Worm (Caenorhabditis elegans) whole organism, L4/young adult: Measurements from ENCODE around the gene bath-45.
"Not testable (repeated sequence)": the region's sequence is repeated elsewhere in the genome, so short reads cannot be mapped to it uniquely, and the experiment has no call there.

ENCODE experiments used
- W03F9.2 ChIP-seq: fragments of 150-350 bp; optimal IDR thresholded peaks from 2 replicates; lab custom pipeline; 2014; ENCODE audit warnings: missing biosample characterization, missing genetic modification characterization
- dao-5 ChIP-seq: sonication (generic microtip); optimal IDR thresholded peaks from 2 replicates; lab custom pipeline; 2016; ENCODE audit warnings: missing genotype, missing genetic modification characterization, moderate library complexity, missing compliant biosample characterization
- him-1 ChIP-seq: sonication (generic microtip); optimal IDR thresholded peaks from 2 replicates; lab custom pipeline; 2016; ENCODE audit warnings: missing genotype, missing genetic modification reagents, missing genetic modification characterization, missing compliant biosample characterization

The bath-45 gene

DNA sequence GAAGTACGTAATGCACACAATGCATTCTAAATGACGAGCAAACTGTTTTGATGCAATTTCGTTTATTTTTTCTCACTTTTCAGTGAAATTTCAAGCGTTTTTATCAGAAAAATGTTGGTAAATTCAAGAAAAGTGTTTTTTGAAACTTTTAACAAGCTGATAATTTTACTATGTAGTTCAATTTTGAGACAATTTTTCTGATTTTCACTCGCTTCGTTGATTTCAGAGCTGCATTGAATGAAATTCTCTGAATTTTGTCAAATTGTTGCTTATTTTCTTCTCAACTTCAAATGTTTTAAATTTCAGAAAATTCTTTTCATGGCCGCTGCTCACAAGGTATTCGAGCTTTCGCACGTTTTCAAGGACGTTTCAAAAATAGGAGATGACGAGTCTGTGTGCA, at the start of gene bath-45:
Gene bath-45 (plus strand): TSS at position 301 of the 400 bp plus-strand sequence.
- TF ChIP-seq W03F9.2 (no peak), him-1 (no peak), dao-5 (tag; lab: Kevin White, UChicago) (no peak)

DNA sequence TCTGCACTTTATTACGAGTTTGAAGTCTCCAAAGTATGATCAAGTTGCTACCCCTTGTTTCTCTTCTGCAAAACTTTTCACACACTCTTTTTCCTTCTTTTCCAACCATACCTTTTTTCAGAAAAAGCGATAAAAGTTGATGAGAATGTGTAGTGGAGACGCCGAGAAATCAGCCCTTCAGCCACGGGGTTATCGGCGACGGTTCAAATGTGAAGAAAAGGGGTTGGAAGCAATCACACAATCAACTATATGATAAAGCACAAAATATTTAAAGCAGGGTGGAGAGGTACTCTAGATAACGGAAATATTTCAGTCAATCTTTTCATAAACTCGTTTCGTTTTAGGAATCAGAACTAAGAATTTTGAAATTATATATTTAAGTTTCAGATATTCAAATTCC, 49.7 kb upstream of the bath-45 start, which contains the start of gene F42G4.5:
Gene F42G4.5 (plus strand): TSS at position 379 of the 400 bp plus-strand sequence.
- TF ChIP-seq W03F9.2: no peak
- TF ChIP-seq dao-5 (tag; lab: Kevin White, UChicago): no peak
- no peak for TF ChIP-seq him-1

- TF ChIP-seq him-1 (no peak), dao-5 (tag; lab: Kevin White, UChicago) (no peak), W03F9.2 (no peak)
Measured at ce11 chrII:13073742-13074141, 49.1 kb upstream of the bath-45 start.

DNA sequence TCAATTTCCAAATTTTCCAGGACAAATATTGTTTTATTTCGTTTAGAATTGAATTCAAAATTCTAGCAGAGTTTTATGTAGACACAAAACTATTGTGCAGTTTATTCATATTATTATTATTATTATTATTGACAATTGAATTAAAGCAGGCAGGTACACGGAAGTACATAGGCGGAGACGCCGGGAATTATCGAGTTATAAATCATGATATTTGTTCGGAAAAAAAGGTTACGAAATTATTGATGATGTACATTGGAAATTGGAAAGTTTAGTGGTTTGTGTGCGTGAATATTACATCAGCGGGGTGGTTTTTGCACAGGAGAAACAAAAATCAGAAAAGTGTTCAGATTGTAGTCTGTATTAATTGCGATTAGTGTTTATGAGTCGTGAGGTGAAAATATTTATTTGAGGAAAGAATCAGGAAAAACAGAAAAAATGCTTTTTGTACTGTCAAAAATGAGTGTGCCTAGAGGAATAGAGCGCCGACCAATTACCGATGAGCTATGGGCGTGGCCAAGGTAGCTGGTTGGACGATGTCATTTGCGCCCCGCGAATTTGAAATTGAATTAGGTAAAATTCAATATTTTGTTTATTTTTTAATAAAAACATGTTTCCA, 46.4 kb upstream of the bath-45 start:
- no peak for TF ChIP-seq dao-5 (tag; lab: Kevin White, UChicago)
- TF ChIP-seq W03F9.2: no peak
- no peak for TF ChIP-seq him-1

DNA sequence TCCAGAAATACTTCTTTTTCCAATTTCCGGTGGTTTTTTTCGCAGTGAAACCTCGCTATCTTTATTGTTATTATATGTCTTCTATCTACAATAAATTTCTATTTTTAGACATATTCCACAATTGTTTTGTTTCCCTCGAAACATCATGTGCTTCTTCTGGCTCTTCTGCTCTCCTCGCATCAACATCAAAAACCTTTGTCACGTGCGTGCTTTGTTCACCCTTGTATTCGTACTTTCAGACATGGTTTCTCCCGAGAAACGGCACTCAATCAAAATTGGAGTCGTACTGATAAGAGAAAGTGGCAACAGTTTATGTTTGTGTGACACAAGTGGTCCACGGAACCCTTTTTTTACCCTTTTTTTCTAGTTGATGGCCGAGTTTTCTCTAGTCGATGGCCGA, 45.1 kb upstream of the bath-45 start:
- no peak for TF ChIP-seq dao-5 (tag; lab: Kevin White, UChicago)
- TF ChIP-seq W03F9.2: no peak
- no peak for TF ChIP-seq him-1

DNA sequence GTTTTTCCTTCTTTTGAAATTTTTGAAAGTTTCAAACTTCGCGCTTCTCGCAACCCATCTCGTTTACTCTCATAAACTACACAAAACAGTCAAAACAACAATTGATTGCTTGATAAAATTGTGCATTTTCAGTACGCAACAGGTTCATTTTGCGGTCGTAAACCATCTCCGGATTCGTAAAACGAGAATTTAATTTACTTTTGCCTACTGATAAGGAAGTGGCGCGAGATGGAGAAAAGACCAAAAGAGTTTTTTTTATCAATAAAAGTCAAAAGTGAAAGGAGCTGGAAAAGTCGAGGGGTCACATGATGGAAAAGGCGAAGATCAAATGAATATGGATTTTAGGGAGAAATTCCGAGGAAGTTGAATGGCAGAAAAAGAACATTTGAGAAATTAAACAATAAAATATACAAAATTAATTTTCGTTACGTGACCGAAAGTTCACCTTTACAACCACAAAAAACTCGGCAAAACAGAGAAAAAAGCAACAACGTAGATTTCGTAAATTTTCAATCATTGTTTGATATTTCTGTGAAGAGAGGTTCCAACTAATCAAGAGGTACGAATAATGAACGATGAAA, 43.9 kb upstream of the bath-45 start, which contains the start of gene F42G4.6:
Gene F42G4.6 (plus strand): TSS at position 531 of the 581 bp plus-strand sequence.
- TF ChIP-seq him-1 (no peak), W03F9.2 (no peak), dao-5 (tag; lab: Kevin White, UChicago) (no peak)

DNA sequence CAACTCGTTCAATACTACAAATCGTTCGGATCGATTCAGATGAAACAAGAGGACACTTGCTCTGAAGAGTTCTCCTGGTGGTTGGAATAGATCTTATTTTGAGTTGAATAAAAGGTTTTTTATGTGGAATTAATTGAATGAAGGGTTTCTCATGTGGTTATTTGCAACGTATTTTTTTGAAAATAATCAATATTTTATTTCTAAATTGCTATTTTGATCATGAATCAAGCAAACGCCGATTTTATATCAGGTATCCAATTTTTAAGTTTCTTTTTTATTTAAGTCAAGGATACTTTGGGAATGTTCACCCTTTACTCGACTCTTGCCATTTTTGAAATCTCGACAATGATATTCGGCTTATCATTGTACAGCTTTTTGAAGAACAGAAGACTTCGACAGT, 42.2 kb upstream of the bath-45 start, which contains the start of gene Y81G3A.2:
Gene Y81G3A.2 (plus strand): TSS at position 301 of the 400 bp plus-strand sequence.
- TF ChIP-seq dao-5 (tag; lab: Kevin White, UChicago); him-1; W03F9.2: not testable (repeated sequence)

- not testable (repeated sequence) for TF ChIP-seq dao-5 (tag; lab: Kevin White, UChicago); him-1; W03F9.2
Measured at ce11 chrII:13082403-13082802, 40.4 kb upstream of the bath-45 start, which contains the start of gene Y81G3A.6. Gene Y81G3A.6 (minus strand): TSS chrII:13082503.

DNA sequence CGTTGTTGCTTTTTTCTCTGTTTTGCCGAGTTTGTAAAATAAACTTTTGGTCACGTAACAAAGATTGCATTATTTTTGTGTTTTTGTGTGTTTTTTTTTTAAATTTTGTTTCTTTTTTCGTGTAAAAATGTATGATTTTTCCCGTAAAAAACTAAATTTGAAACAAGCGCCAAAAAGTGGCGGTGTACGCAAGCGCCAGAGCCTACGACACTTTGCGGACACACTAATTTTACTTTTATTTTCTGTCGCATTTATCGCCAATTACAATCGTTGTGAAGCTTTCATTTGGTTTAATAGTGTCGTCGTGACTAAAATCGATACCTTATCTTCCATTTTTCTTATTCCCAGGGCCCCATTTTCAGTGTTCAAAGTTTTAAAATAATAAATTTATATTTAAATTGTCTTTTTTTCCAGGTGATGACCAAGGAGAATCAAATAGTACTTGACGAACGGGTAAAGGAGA, 39.0 kb upstream of the bath-45 start, which contains the start of the genes Y81G3A.1 and gcn-2:
Gene Y81G3A.1 (minus strand): TSS at position 175 of the 463 bp plus-strand sequence.
Gene gcn-2 (plus strand): TSS at position 413 of the 463 bp plus-strand sequence.
- TF ChIP-seq him-1: no peak
- TF ChIP-seq W03F9.2: no peak
- no peak for TF ChIP-seq dao-5 (tag; lab: Kevin White, UChicago)

DNA sequence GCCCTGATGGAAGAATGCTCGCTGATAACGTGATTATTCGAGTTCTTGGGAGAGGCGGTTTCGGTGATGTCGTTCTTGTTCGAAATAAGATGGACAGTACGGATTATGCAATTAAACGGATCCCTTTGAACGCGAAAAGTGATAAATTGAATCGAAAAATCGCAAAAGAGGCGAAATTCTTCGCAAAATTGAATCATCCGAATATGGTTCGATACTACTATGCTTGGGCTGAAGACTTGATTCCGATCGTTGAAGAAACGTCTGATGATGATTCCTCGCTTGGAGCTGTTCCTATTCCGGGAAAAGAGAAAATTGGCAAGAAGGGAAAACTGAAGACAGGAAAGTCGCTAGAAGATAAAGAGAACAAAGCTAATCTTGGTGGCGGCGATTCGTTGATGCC, 36.9 kb upstream of the bath-45 start:
- TF ChIP-seq him-1: no peak
- TF ChIP-seq W03F9.2: no peak
- no peak for TF ChIP-seq dao-5 (tag; lab: Kevin White, UChicago)

ce11 chrII:13091123-13091522, 31.7 kb upstream of the bath-45 start, which contains the start of gene Y81G3A.4:
Gene Y81G3A.4 (plus strand): TSS chrII:13091423.
- TF ChIP-seq him-1: no peak
- no peak for TF ChIP-seq dao-5 (tag; lab: Kevin White, UChicago)
- TF ChIP-seq W03F9.2: no peak

DNA sequence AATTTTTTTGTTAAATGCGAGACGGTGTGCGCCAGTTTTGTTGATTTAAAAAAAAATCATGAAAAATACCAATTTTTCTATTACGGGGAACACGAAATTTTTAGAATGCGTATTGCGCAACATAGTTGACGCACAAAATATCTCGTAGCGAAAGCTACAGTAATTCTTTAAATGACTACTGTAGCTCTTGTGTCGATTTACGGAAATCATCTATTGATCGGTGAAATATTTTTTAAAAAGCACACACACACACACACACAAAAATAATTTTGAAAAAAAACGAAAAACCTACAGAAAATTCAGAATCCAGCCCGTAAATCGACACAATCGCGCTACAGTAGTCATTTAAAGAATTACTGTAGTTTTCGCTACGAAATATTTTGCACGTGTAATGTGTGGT, 31.0 kb upstream of the bath-45 start:
- TF ChIP-seq dao-5 (tag; lab: Kevin White, UChicago) (no peak), him-1 (no peak), W03F9.2 (no peak)

DNA sequence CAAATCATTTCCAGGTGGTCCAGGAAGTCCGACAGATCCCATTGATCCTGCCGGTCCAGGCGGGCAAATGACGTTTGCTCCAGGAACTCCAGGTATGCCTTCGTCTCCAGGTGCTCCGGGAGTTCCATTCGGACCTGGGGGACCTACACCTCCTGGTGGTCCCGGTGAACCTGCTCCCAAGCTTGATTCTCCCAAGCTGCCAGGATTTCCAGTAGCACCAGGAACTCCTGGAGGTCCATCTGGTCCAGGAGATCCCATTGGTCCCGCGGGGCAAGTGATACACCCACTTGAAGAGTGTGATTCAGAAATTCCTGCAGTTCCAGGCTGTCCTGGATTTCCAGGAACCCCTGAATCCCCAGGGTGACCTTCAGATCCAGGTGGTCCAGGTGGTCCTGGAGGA, 26.5 kb upstream of the bath-45 start:
- no peak for TF ChIP-seq him-1

DNA sequence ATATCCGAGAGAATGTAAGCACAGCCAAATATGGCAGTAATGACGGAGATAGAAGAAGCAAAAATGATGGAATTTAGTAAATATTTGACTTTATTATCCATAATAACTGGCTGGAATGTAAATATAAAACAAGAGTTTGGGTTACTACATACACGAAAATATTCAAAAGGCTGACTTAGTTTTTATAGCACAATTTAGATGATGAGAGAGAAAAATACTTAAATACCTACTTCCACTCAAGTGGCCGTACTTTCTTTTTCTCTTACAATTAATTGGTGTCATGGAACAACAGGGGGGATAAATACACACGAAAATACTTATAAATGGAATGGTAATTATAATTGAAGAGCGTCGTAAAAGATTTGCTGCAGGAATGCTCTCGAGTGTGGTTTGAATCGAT, 24.6 kb upstream of the bath-45 start, which contains the start of gene col-86:
Gene col-86 (minus strand): TSS at position 101 of the 400 bp plus-strand sequence.
- TF ChIP-seq dao-5 (tag; lab: Kevin White, UChicago) (no peak), W03F9.2 (no peak), him-1 (no peak)

DNA sequence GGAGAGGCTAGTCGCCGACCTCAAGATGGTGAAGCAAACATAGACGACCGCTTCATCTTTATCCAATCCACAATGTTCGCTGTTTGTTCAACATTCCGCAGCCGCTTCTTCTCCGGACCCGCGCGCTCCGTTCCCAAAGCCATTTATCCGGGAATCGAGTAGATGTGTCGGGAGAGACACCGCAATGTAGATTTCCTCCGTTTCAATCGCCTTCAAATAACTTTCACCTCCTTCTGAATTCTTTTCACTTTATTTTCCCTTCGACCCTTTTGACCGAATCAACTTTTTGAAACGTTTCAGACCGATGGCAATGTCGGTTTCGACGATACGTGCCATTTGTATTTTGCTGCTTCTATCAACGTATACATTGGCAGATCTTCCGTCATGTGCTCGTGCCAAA, 15.1 kb upstream of the bath-45 start, which contains the start of gene pqn-32:
Gene pqn-32 (plus strand): TSS at position 301 of the 400 bp plus-strand sequence.
- no peak for TF ChIP-seq W03F9.2
- no peak for TF ChIP-seq dao-5 (tag; lab: Kevin White, UChicago)
- no peak for TF ChIP-seq him-1
